Worm (Caenorhabditis elegans) whole organism, early embryonic: ENCODE measurements around the gene F59E12.15.

Source experiments
- F13C5.2 ChIP-seq: sonication (generic microtip); optimal IDR thresholded peaks from 2 replicates; lab custom pipeline; 2017; ENCODE audit warnings: mild to moderate bottlenecking, missing genetic modification characterization, inconsistent platforms, missing compliant biosample characterization
- aly-1 ChIP-seq: sonication (generic microtip); optimal IDR thresholded peaks from 2 replicates; lab custom pipeline; 2016; ENCODE audit warnings: missing genetic modification characterization, missing compliant biosample characterization
- ceh-36 ChIP-seq: sonication (generic microtip); optimal IDR thresholded peaks from 2 replicates; lab custom pipeline; 2016; ENCODE audit warnings: missing genetic modification characterization, inconsistent platforms, missing compliant biosample characterization
- flt-1 ChIP-seq: fragments of 200-800 bp; sonication (Bioruptor generic); IDR thresholded peaks from 2 replicates; pipeline ENCODE4 v1.3.6; 2022; ENCODE audit warnings: missing genetic modification characterization, missing compliant biosample characterization
- hmg-4 ChIP-seq: fragments of 200-800 bp; sonication (Bioruptor generic); optimal IDR thresholded peaks from 2 replicates; lab custom pipeline; 2018; ENCODE audit warnings: mild to moderate bottlenecking, missing genetic modification characterization, missing compliant biosample characterization
- hnd-1 ChIP-seq: sonication (generic microtip); optimal IDR thresholded peaks from 2 replicates; lab custom pipeline; 2016; ENCODE audit warnings: missing genetic modification characterization, missing compliant biosample characterization
- pes-1 ChIP-seq: fragments of 200-800 bp; sonication (Bioruptor generic); IDR thresholded peaks from 2 replicates; pipeline ENCODE4 v1.3.6; 2022; ENCODE audit warnings: missing genetic modification reagents, missing genetic modification characterization, missing compliant biosample characterization
- sea-1 ChIP-seq: fragments of 200-800 bp; sonication (Bioruptor generic); conservative IDR thresholded peaks from 2 replicates; pipeline ENCODE4 v1.3.6; 2022; ENCODE audit warnings: missing genetic modification characterization, missing compliant biosample characterization
- tra-4 ChIP-seq: sonication (generic microtip); optimal IDR thresholded peaks from 2 replicates; lab custom pipeline; 2017; ENCODE audit warnings: missing genetic modification characterization, missing compliant biosample characterization

DNA sequence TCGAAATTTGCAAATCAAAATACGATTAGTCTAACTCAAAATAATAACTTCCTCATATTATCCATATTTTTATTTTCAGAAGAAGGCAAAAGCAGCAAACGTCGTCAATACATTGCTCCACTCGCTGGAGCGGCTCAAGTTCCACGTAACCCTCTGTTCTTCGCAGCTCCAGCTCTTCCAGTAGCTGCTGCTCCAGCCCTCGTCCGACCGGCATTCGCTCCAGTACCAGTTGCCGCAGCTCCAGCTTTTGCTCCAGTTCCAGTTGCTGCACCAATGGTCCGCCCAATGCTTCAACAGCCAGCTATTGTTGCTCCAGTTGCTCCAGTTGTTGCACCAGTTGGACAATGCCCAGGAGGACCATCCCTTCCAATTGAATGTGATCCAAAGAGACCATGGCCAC, 49.5 kb downstream of the F59E12.15 start:
- TF ChIP-seq ceh-36 (tag; lab: Kevin White, UChicago) (no peak), sea-1 (GFP tag; lab: Robert Waterston, UW) (no peak), hmg-4 (no peak), pes-1 (no peak), tra-4 (no peak), aly-1 (tag; lab: Kevin White, UChicago) (no peak), flt-1 (GFP tag; lab: Robert Waterston, UW) (no peak), F13C5.2 (tag; lab: Kevin White, UChicago) (no peak), hnd-1 (tag; lab: Kevin White, UChicago) (no peak)
